Worm (Caenorhabditis elegans): ENCODE data around the gene srsx-15.

srsx-15 gene

DNA sequence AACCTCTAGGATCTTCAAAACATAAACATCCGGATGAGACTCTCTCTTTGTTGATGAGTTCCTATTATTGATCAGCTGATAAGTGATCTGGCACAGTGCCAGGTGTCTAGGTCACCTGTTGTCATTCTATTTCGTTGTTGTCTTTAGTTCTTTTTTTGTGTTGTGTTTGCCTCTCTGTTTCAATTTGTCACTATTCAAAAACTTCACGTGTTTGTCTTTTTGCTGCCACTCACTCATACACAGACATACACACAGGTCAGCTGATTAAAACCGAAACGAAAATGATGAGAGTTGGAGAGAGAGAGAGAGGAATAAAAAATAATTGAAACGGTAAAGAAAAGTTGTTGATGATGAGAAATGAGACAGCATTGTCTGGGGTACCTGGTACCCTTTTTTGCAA is 32.5 kb downstream of the srsx-15 start (continued):
- no peak for TF ChIP-seq nhr-120 (GFP tag; IDR thresholded peaks at IDR 0.05)
- TF ChIP-seq dpl-1 (GFP tag; optimal IDR thresholded peaks at IDR 0.05) = no peak
- TF ChIP-seq efl-1 (GFP tag; optimal IDR thresholded peaks at IDR 0.05) = no peak
- TF ChIP-seq T26A5.8 (tag; optimal IDR thresholded peaks at IDR 0.05) = no peak
- TF ChIP-seq mel-28 (tag; optimal IDR thresholded peaks at IDR 0.05; ENCODE audit: borderline replicate concordance) = no peak
- TF ChIP-seq hmg-20 (GFP tag; IDR thresholded peaks at IDR 0.05) = no peak
- peak; percentile 80 for TF ChIP-seq tlf-1 (GFP tag; optimal IDR thresholded peaks at IDR 0.05)
- peak; percentile 79 for TF ChIP-seq nfyb-1 (GFP tag; IDR thresholded peaks at IDR 0.05)
- TF ChIP-seq hlh-12 (tag; optimal IDR thresholded peaks at IDR 0.05) = no peak
- TF ChIP-seq ceh-40 (GFP tag; IDR thresholded peaks at IDR 0.05) = 0 out of 2 replicates have a peak, but pooled peaks have one; percentile 3
- TF ChIP-seq let-526 (GFP tag; IDR thresholded peaks at IDR 0.05) = peak; percentile 68; the same call in 1 of the 2 replicates
- TF ChIP-seq C17E4.6 (GFP tag; IDR thresholded peaks at IDR 0.05) = no peak
- TF ChIP-seq snpc-1.1 (tag; optimal IDR thresholded peaks at IDR 0.05; ENCODE audit: insufficient read depth) = no peak
- no peak for TF ChIP-seq bed-1 (GFP tag; IDR thresholded peaks at IDR 0.05)
- no peak for TF ChIP-seq nfya-1 (tag; optimal IDR thresholded peaks at IDR 0.05; ENCODE audit: borderline replicate concordance, insufficient read depth)
- peak; percentile 97 for TF ChIP-seq somi-1 (GFP tag; optimal IDR thresholded peaks at IDR 0.05)
- TF ChIP-seq ama-1 (optimal IDR thresholded peaks at IDR 0.05) = no peak
- TF ChIP-seq ama-1 (GFP tag; optimal IDR thresholded peaks at IDR 0.05) = no peak
- TF ChIP-seq F22D6.2 (tag; optimal IDR thresholded peaks at IDR 0.05) = peak; percentile 64
- TF ChIP-seq chd-7 (tag; optimal IDR thresholded peaks at IDR 0.05) = peak; percentile 92
- no peak for TF ChIP-seq rpc-1 (optimal IDR thresholded peaks at IDR 0.05)
- no peak for TF ChIP-seq rpc-1 (tag; optimal IDR thresholded peaks at IDR 0.05)
- TF ChIP-seq attf-3 (GFP tag; conservative IDR thresholded peaks at IDR 0.05) = no peak
- TF ChIP-seq ets-4 (GFP tag; optimal IDR thresholded peaks at IDR 0.05) = peak; percentile 42
- TF ChIP-seq nhr-179 (tag; optimal IDR thresholded peaks at IDR 0.05) = no peak
- TF ChIP-seq ceh-100 (GFP tag; IDR thresholded peaks at IDR 0.05) = no peak
- TF ChIP-seq Y53F4B.3 (GFP tag; IDR thresholded peaks at IDR 0.05) = no peak
- TF ChIP-seq lsl-1 (GFP tag; optimal IDR thresholded peaks at IDR 0.05) = no peak
- no peak for TF ChIP-seq F55B11.4 (tag; optimal IDR thresholded peaks at IDR 0.05; ENCODE audit: borderline replicate concordance, insufficient read depth)
- no peak for TF ChIP-seq cebp-2 (GFP tag; IDR thresholded peaks at IDR 0.05)
- peak; percentile 92 for TF ChIP-seq atf-7 (tag; optimal IDR thresholded peaks at IDR 0.05)
- peak; percentile 84; the same call in 1 of the 2 replicates for TF ChIP-seq egl-44 (GFP tag; IDR thresholded peaks at IDR 0.05)
- TF ChIP-seq rcor-1 (GFP tag; IDR thresholded peaks at IDR 0.05) = no peak
- no peak for TF ChIP-seq sea-2 (GFP tag; IDR thresholded peaks at IDR 0.05)
- peak; percentile 80 for TF ChIP-seq K11D2.4 (GFP tag; IDR thresholded peaks at IDR 0.05)
- peak; percentile 61 for TF ChIP-seq madf-10 (tag; optimal IDR thresholded peaks at IDR 0.05)
- no peak for TF ChIP-seq die-1 (tag; optimal IDR thresholded peaks at IDR 0.05)
- no peak for TF ChIP-seq snpc-4 (GFP tag; optimal IDR thresholded peaks at IDR 0.05)
- peak in 3 of 4 experiments; percentile 24 to 52 (median 39) for TF ChIP-seq snpc-4 (tag; optimal IDR thresholded peaks at IDR 0.05)

DNA sequence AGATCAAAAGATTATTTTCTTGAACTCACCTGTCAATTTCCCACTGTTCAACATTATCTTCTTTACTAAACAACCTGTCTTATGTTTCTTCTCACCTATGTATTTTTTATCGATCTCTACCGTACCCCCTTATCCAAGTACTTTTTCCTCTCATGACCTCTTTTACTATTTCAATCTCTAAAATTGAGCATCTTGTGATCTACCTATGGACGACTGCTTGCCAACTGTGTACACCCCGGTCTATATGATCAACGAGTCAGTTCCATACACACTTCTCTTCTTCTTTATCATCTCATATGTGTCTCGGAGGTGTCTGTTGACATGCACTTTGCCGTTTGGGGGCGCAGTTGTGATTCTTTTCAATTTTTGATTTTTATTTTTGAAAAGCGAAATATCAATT is 33.5 kb downstream of the srsx-15 start:
- TF ChIP-seq pha-4 (tag; optimal IDR thresholded peaks at IDR 0.05) (peak; percentile 9), cebp-1 (GFP tag; IDR thresholded peaks at IDR 0.05) (no peak), cebp-1 (tag; optimal IDR thresholded peaks at IDR 0.05) (peak; percentile 62), F33H1.4 (GFP tag; IDR thresholded peaks at IDR 0.05) (no peak), repo-1 (tag; optimal IDR thresholded peaks at IDR 0.05) (no peak), madf-10 (tag; optimal IDR thresholded peaks at IDR 0.05) (peak; percentile 17), B0019.2 (GFP tag; conservative IDR thresholded peaks at IDR 0.05) (no peak), attf-6 (GFP tag; IDR thresholded peaks at IDR 0.05) (no peak), snpc-4 (GFP tag; optimal IDR thresholded peaks at IDR 0.05) (no peak), snpc-4 (tag; optimal IDR thresholded peaks at IDR 0.05) (peak in 1 of 4 experiments; percentile 16), tbp1 (GFP tag; optimal IDR thresholded peaks at IDR 0.05) (peak; percentile 18), F10E7.11 (tag; optimal IDR thresholded peaks at IDR 0.05) (no peak), K11D2.4 (GFP tag; IDR thresholded peaks at IDR 0.05) (no peak), xnd-1 (tag; optimal IDR thresholded peaks at IDR 0.05) (no peak), let-607 (tag; optimal IDR thresholded peaks at IDR 0.05) (peak; percentile 78 to 86), nhr-80 (tag; optimal IDR thresholded peaks at IDR 0.05) (peak; percentile 91), ceh-79 (tag; optimal IDR thresholded peaks at IDR 0.05) (no peak)

Data from whole organism, young adult.